Fruit fly (Drosophila melanogaster) whole organism, prepupa: ENCODE data around the gene CG17717.
A peak's percentile ranks its signal among the peaks of the same experiment; 100 is the strongest.

Source experiments
- CG8119 ChIP-seq: fragments of 200-800 bp; sonication (Bioruptor generic); IDR thresholded peaks from 3 replicates; pipeline ENCODE4 v1.3.6; 2022; ENCODE audit warnings: missing biosample characterization, missing genetic modification characterization
- Met ChIP-seq: fragments of 200-800 bp; sonication (Bioruptor generic); optimal IDR thresholded peaks from 3 replicates; lab custom pipeline; 2016; ENCODE audit warnings: missing biosample characterization, missing genetic modification characterization
- acj6 ChIP-seq: fragments of 200-800 bp; sonication (Bioruptor generic); optimal IDR thresholded peaks from 3 replicates; lab custom pipeline; 2016; ENCODE audit warnings: missing biosample characterization, missing genetic modification characterization
- cyc ChIP-seq: fragments of 200-800 bp; sonication (Bioruptor generic); optimal IDR thresholded peaks from 3 replicates; lab custom pipeline; 2016; ENCODE audit warnings: missing biosample characterization, missing genetic modification characterization

DNA sequence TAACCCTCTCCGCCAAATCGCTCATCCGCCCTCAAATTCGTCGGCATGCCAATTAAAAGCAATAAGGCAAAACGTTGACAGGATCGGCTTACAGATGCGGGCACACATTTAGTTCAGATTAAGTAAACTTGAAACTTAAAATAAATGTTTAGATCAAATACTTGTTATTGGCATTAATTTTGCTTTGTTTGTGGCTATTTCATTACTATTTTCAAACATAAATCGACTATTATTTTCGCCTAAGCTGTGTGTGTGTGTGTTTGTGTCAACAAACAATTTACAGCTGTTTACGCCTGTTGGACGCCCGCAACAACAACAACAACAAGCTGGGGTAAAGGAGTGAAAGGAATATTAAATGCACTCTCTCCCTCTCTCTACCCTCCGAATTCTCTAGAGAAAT is 12.1 kb downstream of the CG17717 start:
- 0 out of 3 replicates have a peak, but pooled peaks have one; percentile 26 for TF ChIP-seq CG8119 (GFP tag; lab: Robert Waterston, UW)
- TF ChIP-seq cyc (GFP tag; lab: Kevin White, UChicago): peak; percentile 24
- TF ChIP-seq Met (GFP tag; lab: Kevin White, UChicago): peak; percentile 44
- TF ChIP-seq acj6 (GFP tag; lab: Kevin White, UChicago): peak; percentile 33
